Worm (Caenorhabditis elegans): Measurements from ENCODE around the gene C06G1.1.

ce11 chrX:16612293-16612946, 20.7 kb upstream of the C06G1.1 start:
- peak; percentile 37 for TF ChIP-seq ref-1 (GFP tag; conservative IDR thresholded peaks at IDR 0.05)
- no peak for TF ChIP-seq T22C8.4 (GFP tag; IDR thresholded peaks at IDR 0.05)
- no peak for TF ChIP-seq med-1 (GFP tag; optimal IDR thresholded peaks at IDR 0.05; ENCODE audit: insufficient read depth)
- TF ChIP-seq ztf-23 (GFP tag; IDR thresholded peaks at IDR 0.05): no peak
- no peak; the same call in 1 of the 2 replicates for TF ChIP-seq ztf-29 (GFP tag; IDR thresholded peaks at IDR 0.05)
- peak; percentile 72; the same call in 1 of the 2 replicates for TF ChIP-seq tab-1 (GFP tag; IDR thresholded peaks at IDR 0.05)
- peak; percentile 76 for TF ChIP-seq flt-1 (GFP tag; IDR thresholded peaks at IDR 0.05)
